Worm (Caenorhabditis elegans): ENCODE results near the gene immp-1.

DNA sequence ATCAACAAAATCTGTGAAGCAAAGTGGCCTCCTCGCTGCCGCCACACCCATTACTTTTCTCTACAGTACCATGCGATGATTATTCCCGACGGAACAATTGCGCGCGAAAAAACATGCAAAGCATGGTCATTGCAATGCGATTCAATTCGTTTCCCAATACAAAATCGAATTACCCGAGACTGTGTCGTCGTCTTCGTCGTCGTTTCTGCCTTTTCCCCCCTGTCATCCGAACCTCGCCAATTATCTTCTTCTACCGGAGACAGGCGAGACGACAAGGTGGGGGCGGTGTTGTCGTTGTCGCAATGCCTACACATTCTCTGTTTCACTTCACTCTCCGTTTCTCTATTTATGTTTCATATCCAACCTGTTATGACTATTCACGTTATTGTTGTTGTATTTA, 37.1 kb downstream of the immp-1 start:
- TF ChIP-seq ama-1 (optimal IDR thresholded peaks at IDR 0.05): no peak
- no peak for TF ChIP-seq hmbx-1 (tag; optimal IDR thresholded peaks at IDR 0.05)
- TF ChIP-seq tbx-37 (GFP tag; conservative IDR thresholded peaks at IDR 0.05): no peak
- TF ChIP-seq sea-1 (GFP tag; conservative IDR thresholded peaks at IDR 0.05): no peak
- no peak for TF ChIP-seq scrt-1 (GFP tag; IDR thresholded peaks at IDR 0.05)
- no peak for TF ChIP-seq hnd-1 (tag; optimal IDR thresholded peaks at IDR 0.05)
- no peak for TF ChIP-seq F13C5.2 (tag; optimal IDR thresholded peaks at IDR 0.05)
- no peak for TF ChIP-seq pes-1 (GFP tag; IDR thresholded peaks at IDR 0.05)

Measured in whole organism, early embryonic.